Worm (Caenorhabditis elegans) whole organism, L4 larva: Measurements from ENCODE around the gene Y113G7A.12.

ENCODE experiments used
- D1046.2 ChIP-seq: fragments of 200-800 bp; sonication (Bioruptor generic); IDR thresholded peaks from 2 replicates; pipeline ENCODE4 v1.3.6; 2022; ENCODE audit warnings: missing genetic modification characterization, missing compliant biosample characterization
- F37D6.2 ChIP-seq: sonication (generic microtip); optimal IDR thresholded peaks from 2 replicates; lab custom pipeline; 2016; ENCODE audit warnings: mild to moderate bottlenecking, missing genetic modification characterization, missing compliant biosample characterization
- F44E2.7 ChIP-seq: fragments of 200-800 bp; sonication (Bioruptor generic); IDR thresholded peaks from 2 replicates; pipeline ENCODE4 v2.1.2; 2022; ENCODE audit warnings: missing genetic modification characterization, missing compliant biosample characterization
- F49E8.2 ChIP-seq: sonication (generic microtip); optimal IDR thresholded peaks from 2 replicates; lab custom pipeline; 2016; ENCODE audit warnings: missing compliant biosample characterization, mild to moderate bottlenecking, missing genetic modification characterization, borderline replicate concordance
- R02D3.7 ChIP-seq: fragments of 150-350 bp; sonication (generic microtip); optimal IDR thresholded peaks from 3 replicates; lab custom pipeline; 2014; ENCODE audit warnings: missing biosample characterization, missing genetic modification characterization
- ZK337.2 ChIP-seq: fragments of 200-800 bp; sonication (Bioruptor generic); IDR thresholded peaks from 2 replicates; pipeline ENCODE4 v1.3.6; 2022; ENCODE audit warnings: missing genetic modification reagents, missing genetic modification characterization, missing compliant biosample characterization
- ama-1 ChIP-seq: fragments of 150-350 bp; optimal IDR thresholded peaks from 2 replicates; lab custom pipeline; 2014; ENCODE audit warnings: inconsistent platforms, mixed read lengths
- attf-4 ChIP-seq: sonication (generic microtip); optimal IDR thresholded peaks from 3 replicates; lab custom pipeline; 2017; ENCODE audit warnings: missing biosample characterization, missing genetic modification characterization
- ceh-32 ChIP-seq: sonication (generic microtip); optimal IDR thresholded peaks from 2 replicates; lab custom pipeline; 2016; ENCODE audit warnings: mild to moderate bottlenecking, missing genetic modification characterization, missing compliant biosample characterization; ENCODE audit not compliant: poor library complexity
- ceh-44 ChIP-seq: fragments of 200-800 bp; sonication (Bioruptor generic); IDR thresholded peaks from 2 replicates; pipeline ENCODE4 v1.3.6; 2022; ENCODE audit warnings: missing genetic modification reagents, missing genetic modification characterization, missing compliant biosample characterization
- ceh-62 ChIP-seq: sonication (generic microtip); optimal IDR thresholded peaks from 2 replicates; lab custom pipeline; 2017; ENCODE audit warnings: missing biosample characterization, missing genetic modification characterization
- ceh-82 ChIP-seq: sonication (generic microtip); optimal IDR thresholded peaks from 2 replicates; lab custom pipeline; 2017; ENCODE audit warnings: missing biosample characterization, missing genetic modification characterization
- ces-1 ChIP-seq: fragments of 150-350 bp; sonication (generic microtip); optimal IDR thresholded peaks from 4 replicates; lab custom pipeline; 2014; ENCODE audit warnings: missing biosample characterization, missing genetic modification reagents, missing genetic modification characterization
- cey-2 ChIP-seq: sonication (generic microtip); optimal IDR thresholded peaks from 3 replicates; lab custom pipeline; 2017; ENCODE audit warnings: missing genetic modification characterization, mild to moderate bottlenecking, missing compliant biosample characterization, antibody characterized with exemption, borderline replicate concordance; ENCODE audit not compliant: insufficient read depth
- daf-12 ChIP-seq: fragments of 150-350 bp; optimal IDR thresholded peaks from 2 replicates; lab custom pipeline; 2014; ENCODE audit warnings: missing biosample characterization, missing genetic modification reagents, missing genetic modification characterization
- daf-16 ChIP-seq, 3 experiments: sonication (generic microtip); optimal IDR thresholded peaks; 2 replicates each; lab custom pipeline; 2016 to 2017; ENCODE audit warnings: missing genetic modification characterization in 3 of 3, missing genetic modification reagents in 3 of 3, mild to moderate bottlenecking in 2 of 3, missing compliant biosample characterization in 2 of 3, missing biosample characterization in 1 of 3, moderate library complexity in 1 of 3
- dmd-8 ChIP-seq: fragments of 200-800 bp; sonication (Bioruptor generic); IDR thresholded peaks from 2 replicates; pipeline ENCODE4 v1.3.6; 2022; ENCODE audit warnings: missing genetic modification characterization, missing compliant biosample characterization
- dpl-1 ChIP-seq: fragments of 150-350 bp; optimal IDR thresholded peaks from 2 replicates; lab custom pipeline; 2014; ENCODE audit warnings: missing biosample characterization, missing genetic modification reagents, missing genetic modification characterization
- egl-43 ChIP-seq: fragments of 200-800 bp; sonication (Bioruptor generic); IDR thresholded peaks from 2 replicates; pipeline ENCODE4 v1.3.6; 2022; ENCODE audit warnings: missing genetic modification reagents, missing genetic modification characterization, missing compliant biosample characterization
- fkh-10 ChIP-seq: fragments of 150-350 bp; optimal IDR thresholded peaks from 2 replicates; lab custom pipeline; 2014; ENCODE audit warnings: missing biosample characterization, missing genetic modification reagents, missing genetic modification characterization
- fos-1 ChIP-seq: fragments of 150-350 bp; optimal IDR thresholded peaks from 2 replicates; lab custom pipeline; 2014; ENCODE audit warnings: missing biosample characterization, missing genetic modification characterization
- hlh-30 ChIP-seq: sonication (generic microtip); optimal IDR thresholded peaks from 2 replicates; lab custom pipeline; 2017; ENCODE audit warnings: antibody characterized with exemption, mild to moderate bottlenecking, missing genetic modification characterization, missing compliant biosample characterization; ENCODE audit not compliant: insufficient read depth
- lin-29 ChIP-seq: fragments of 200-800 bp; sonication (Bioruptor generic); IDR thresholded peaks from 2 replicates; pipeline ENCODE4 v1.3.6; 2022; ENCODE audit warnings: missing genetic modification reagents, missing genetic modification characterization, missing compliant biosample characterization
- lir-3 ChIP-seq: sonication (generic microtip); optimal IDR thresholded peaks from 2 replicates; lab custom pipeline; 2016; ENCODE audit warnings: mild to moderate bottlenecking, missing genetic modification characterization, missing compliant biosample characterization
- lsy-2 ChIP-seq, 2 experiments: fragments of 150-350 bp in 1 of 2; sonication (generic microtip) in 1 of 2; optimal IDR thresholded peaks; 2 replicates each; lab custom pipeline; 2014 to 2017; ENCODE audit warnings: missing biosample characterization in 2 of 2, missing genetic modification characterization in 2 of 2
- madf-9 ChIP-seq: fragments of 200-800 bp; sonication (Bioruptor generic); conservative IDR thresholded peaks from 2 replicates; pipeline ENCODE4 v1.3.6; 2022; ENCODE audit warnings: missing genetic modification reagents, missing genetic modification characterization, missing compliant biosample characterization
- mxl-3 ChIP-seq: fragments of 200-800 bp; sonication (Bioruptor generic); optimal IDR thresholded peaks from 2 replicates; lab custom pipeline; 2018; ENCODE audit warnings: mild to moderate bottlenecking, missing genetic modification characterization, missing compliant biosample characterization
- nhr-102 ChIP-seq: sonication (generic microtip); optimal IDR thresholded peaks from 2 replicates; lab custom pipeline; 2016; ENCODE audit warnings: mild to moderate bottlenecking, missing genetic modification characterization, moderate library complexity, missing compliant biosample characterization
- nhr-11 ChIP-seq: fragments of 150-350 bp; optimal IDR thresholded peaks from 2 replicates; lab custom pipeline; 2014; ENCODE audit warnings: missing biosample characterization, missing genetic modification characterization
- nhr-28 ChIP-seq: fragments of 150-350 bp; optimal IDR thresholded peaks from 2 replicates; lab custom pipeline; 2014; ENCODE audit warnings: missing biosample characterization, missing genetic modification characterization
- nhr-42 ChIP-seq: fragments of 200-800 bp; sonication (Bioruptor generic); IDR thresholded peaks from 2 replicates; pipeline ENCODE4 v1.3.6; 2022; ENCODE audit warnings: missing genetic modification characterization, missing compliant biosample characterization
- nhr-6 ChIP-seq: fragments of 150-350 bp; optimal IDR thresholded peaks from 2 replicates; lab custom pipeline; 2014; ENCODE audit warnings: missing biosample characterization, missing genetic modification characterization
- php-3 ChIP-seq: fragments of 200-800 bp; sonication (Bioruptor generic); IDR thresholded peaks from 2 replicates; pipeline ENCODE4 v1.3.6; 2022; ENCODE audit warnings: missing genetic modification reagents, missing genetic modification characterization, missing compliant biosample characterization
- skn-1 ChIP-seq: fragments of 150-350 bp; optimal IDR thresholded peaks from 2 replicates; lab custom pipeline; 2014; ENCODE audit warnings: missing biosample characterization, missing genetic modification characterization
- snpc-4 ChIP-seq: fragments of 150-350 bp; optimal IDR thresholded peaks from 2 replicates; lab custom pipeline; 2014; ENCODE audit warnings: missing biosample characterization, missing genetic modification characterization
- spr-1 ChIP-seq: sonication (generic microtip); optimal IDR thresholded peaks from 2 replicates; lab custom pipeline; 2016; ENCODE audit warnings: mild to moderate bottlenecking, missing genetic modification characterization, missing compliant biosample characterization
- spr-3 ChIP-seq: fragments of 200-800 bp; sonication (Bioruptor generic); optimal IDR thresholded peaks from 2 replicates; lab custom pipeline; 2018; ENCODE audit warnings: mild to moderate bottlenecking, missing genetic modification characterization, missing compliant biosample characterization
- tra-1 ChIP-seq: fragments of 200-800 bp; sonication (Bioruptor generic); IDR thresholded peaks from 2 replicates; pipeline ENCODE4 v1.3.6; 2022; ENCODE audit warnings: missing genetic modification reagents, missing genetic modification characterization, missing compliant biosample characterization
- unc-130 ChIP-seq: sonication (generic microtip); optimal IDR thresholded peaks from 2 replicates; lab custom pipeline; 2016; ENCODE audit warnings: missing genetic modification reagents, missing genetic modification characterization, missing compliant biosample characterization
- unc-62 ChIP-seq, 3 experiments: fragments of 150-350 bp in 1 of 3; sonication (generic microtip); optimal IDR thresholded peaks in 2 of 3; peaks in 1 of 3; 1 replicate in 1 of 3; 2 replicates in 2 of 3; lab custom pipeline; 2014 to 2017; ENCODE audit warnings: missing biosample characterization in 3 of 3, missing genetic modification characterization in 3 of 3, missing genetic modification reagents in 3 of 3, missing genotype in 1 of 3

The Y113G7A.12 gene

ce11 chrV:20164059-20164892 lies 21.9 kb downstream of the Y113G7A.12 start, which contains the start of gene F19B2.5 (continued):
- TF ChIP-seq ceh-62 (tag; lab: Kevin White, UChicago) (no peak), ces-1 (GFP tag; lab: Kevin White, UChicago) (no peak), spr-1 (tag; lab: Kevin White, UChicago) (no peak), nhr-102 (tag; lab: Kevin White, UChicago) (peak; percentile 93), nhr-11 (tag; lab: Kevin White, UChicago) (no peak), lin-29 (no peak), skn-1 (no peak), php-3 (peak; percentile 97), unc-62 (GFP tag; optimal IDR thresholded peaks at IDR 0.05 in 1 of 2; lab: Kevin White, UChicago) (no peak), unc-62 (tag; optimal IDR thresholded peaks at IDR 0.05; lab: Kevin White, UChicago) (no peak), cey-2 (tag; lab: Kevin White, UChicago) (no peak), ZK337.2 (GFP tag; lab: Robert Waterston, UW) (no peak), nhr-6 (tag; lab: Kevin White, UChicago) (peak; percentile 25), dmd-8 (no peak), ceh-44 (GFP tag; lab: Robert Waterston, UW) (no peak), nhr-28 (tag; lab: Kevin White, UChicago) (peak; percentile 62), madf-9 (GFP tag; lab: Robert Waterston, UW) (0 out of 2 replicates have a peak, but pooled peaks have one; percentile 13), lsy-2 (tag; optimal IDR thresholded peaks at IDR 0.05; lab: Kevin White, UChicago) (peak in 1 of 2 experiments; percentile 53), tra-1 (GFP tag; lab: Robert Waterston, UW) (peak; percentile 90; the same call in 1 of the 2 replicates), attf-4 (tag; lab: Kevin White, UChicago) (no peak), fkh-10 (GFP tag; lab: Kevin White, UChicago) (no peak), mxl-3 (GFP tag; lab: Kevin White, UChicago) (no peak), ceh-32 (tag; lab: Kevin White, UChicago) (no peak), dpl-1 (peak; percentile 26), F49E8.2 (tag; lab: Kevin White, UChicago) (no peak), daf-16 (GFP tag; optimal IDR thresholded peaks at IDR 0.05; lab: Kevin White, UChicago) (peak in 1 of 2 experiments; percentile 97), daf-16 (tag; optimal IDR thresholded peaks at IDR 0.05; lab: Kevin White, UChicago) (peak; percentile 99), hlh-30 (tag; lab: Kevin White, UChicago) (peak; percentile 69), fos-1 (no peak), spr-3 (GFP tag; lab: Kevin White, UChicago) (no peak), lir-3 (tag; lab: Kevin White, UChicago) (no peak), ceh-82 (tag; lab: Kevin White, UChicago) (no peak), egl-43 (no peak), nhr-42 (GFP tag; lab: Robert Waterston, UW) (0 out of 2 replicates have a peak, but pooled peaks have one; percentile 53), ama-1 (lab: Kevin White, UChicago) (peak; percentile 88), D1046.2 (GFP tag; lab: Robert Waterston, UW) (no peak), R02D3.7 (tag; lab: Kevin White, UChicago) (no peak), snpc-4 (tag; lab: Kevin White, UChicago) (no peak), daf-12 (tag; lab: Kevin White, UChicago) (no peak), F37D6.2 (tag; lab: Kevin White, UChicago) (no peak), F44E2.7 (GFP tag; lab: Robert Waterston, UW) (0 out of 2 replicates have a peak, but pooled peaks have one; percentile 73), unc-130 (GFP tag; lab: Kevin White, UChicago) (no peak)
